Fruit fly (Drosophila melanogaster) whole organism, embryonic: ENCODE measurements around the gene CG33262.
A peak's percentile ranks its signal among the peaks of the same experiment; 100 is the strongest.

Experiments used
- Asciz ChIP-seq: fragments of 200-800 bp; sonication (Bioruptor generic); optimal IDR thresholded peaks from 2 replicates; lab custom pipeline; 2017; ENCODE audit warnings: missing biosample characterization, mild to moderate bottlenecking, missing genetic modification characterization, missing genetic modification reagents
- Awh ChIP-seq: fragments of 200-800 bp; sonication (Bioruptor generic); IDR thresholded peaks from 2 replicates; pipeline ENCODE4, ENCODE4 v1.3.6; 2022; ENCODE audit warnings: missing biosample characterization, missing genetic modification characterization
- Blimp-1 ChIP-seq: fragments of 200-800 bp; sonication (Bioruptor generic); optimal IDR thresholded peaks from 3 replicates; lab custom pipeline; 2018; ENCODE audit warnings: missing biosample characterization, missing genetic modification characterization, mild to moderate bottlenecking, moderate library complexity, missing genetic modification reagents
- Bteb2 ChIP-seq: fragments of 200-800 bp; sonication (Bioruptor generic); optimal IDR thresholded peaks from 2 replicates; lab custom pipeline; 2016; ENCODE audit warnings: missing biosample characterization, missing genetic modification characterization
- CG10321 ChIP-seq: fragments of 200-800 bp; sonication (Bioruptor generic); IDR thresholded peaks from 2 replicates; pipeline ENCODE4 v1.3.6; 2022; ENCODE audit warnings: missing biosample characterization, missing genetic modification characterization
- CG10366 ChIP-seq: fragments of 200-800 bp; sonication (Bioruptor generic); IDR thresholded peaks from 2 replicates; pipeline ENCODE4 v1.3.6; 2022; ENCODE audit warnings: missing biosample characterization, missing genetic modification characterization
- CG11695 ChIP-seq: fragments of 200-800 bp; sonication (Bioruptor generic); IDR thresholded peaks from 3 replicates; pipeline ENCODE4 v1.3.6; 2022; ENCODE audit warnings: missing biosample characterization, missing genetic modification characterization
- CG14710 ChIP-seq: fragments of 200-800 bp; sonication (Bioruptor generic); optimal IDR thresholded peaks from 3 replicates; lab custom pipeline; 2019; ENCODE audit warnings: missing biosample characterization, mild to moderate bottlenecking, missing genetic modification characterization, moderate library complexity
- CG1602 ChIP-seq: fragments of 200-800 bp; sonication (Bioruptor generic); optimal IDR thresholded peaks from 3 replicates; lab custom pipeline; 2016; ENCODE audit warnings: missing biosample characterization, missing genetic modification characterization
- CG3407 ChIP-seq: fragments of 200-800 bp; sonication (Bioruptor generic); optimal IDR thresholded peaks from 2 replicates; lab custom pipeline; 2018; ENCODE audit warnings: missing biosample characterization, mild to moderate bottlenecking, missing genetic modification characterization
- CG4617 ChIP-seq: fragments of 200-800 bp; sonication (Bioruptor generic); optimal IDR thresholded peaks from 3 replicates; lab custom pipeline; 2016; ENCODE audit warnings: missing biosample characterization, missing genetic modification characterization, borderline replicate concordance
- CG7357 ChIP-seq: fragments of 200-800 bp; sonication (Bioruptor generic); IDR thresholded peaks from 3 replicates; pipeline ENCODE4 v1.3.6; 2022; ENCODE audit warnings: missing biosample characterization, missing genetic modification characterization
- CG7839 ChIP-seq: fragments of 200-800 bp; sonication (Bioruptor generic); optimal IDR thresholded peaks from 3 replicates; lab custom pipeline; 2018; ENCODE audit warnings: missing biosample characterization, mild to moderate bottlenecking, missing genetic modification characterization, moderate library complexity
- CG8924 ChIP-seq: fragments of 200-800 bp; optimal IDR thresholded peaks from 3 replicates; lab custom pipeline; 2019; ENCODE audit warnings: missing biosample characterization, mild to moderate bottlenecking, missing genetic modification characterization, moderate library complexity
- CG8944 ChIP-seq: fragments of 200-800 bp; sonication (Bioruptor generic); optimal IDR thresholded peaks from 3 replicates; lab custom pipeline; 2016; ENCODE audit warnings: missing biosample characterization, missing genetic modification characterization
- Ets65A ChIP-seq: fragments of 200-800 bp; sonication (Bioruptor generic); peaks from one replicate; lab custom pipeline; 2016; ENCODE audit warnings: missing biosample characterization, missing genetic modification characterization
- Kr ChIP-seq: fragments of 200-800 bp; sonication (Bioruptor generic); optimal IDR thresholded peaks from 2 replicates; lab custom pipeline; 2017; ENCODE audit warnings: missing biosample characterization, mild to moderate bottlenecking, missing genetic modification characterization
- Oli ChIP-seq: fragments of 200-800 bp; sonication (Bioruptor generic); optimal IDR thresholded peaks from 2 replicates; lab custom pipeline; 2018; ENCODE audit warnings: missing biosample characterization, mild to moderate bottlenecking, missing genetic modification characterization, moderate library complexity
- Sin3A ChIP-seq: fragments of >200 bp; optimal IDR thresholded peaks from 2 replicates; lab custom pipeline; 2018
- Sry-δ ChIP-seq: fragments of 200-800 bp; sonication (Bioruptor generic); optimal IDR thresholded peaks from 2 replicates; lab custom pipeline; 2016; ENCODE audit warnings: missing biosample characterization, missing genetic modification characterization
- YL-1 ChIP-seq: fragments of 200-800 bp; sonication (Bioruptor generic); optimal IDR thresholded peaks from 3 replicates; lab custom pipeline; 2017; ENCODE audit warnings: missing biosample characterization, mild to moderate bottlenecking, missing genetic modification characterization
- abd-A ChIP-seq: fragments of 200-800 bp; sonication (Bioruptor generic); optimal IDR thresholded peaks from 3 replicates; lab custom pipeline; 2019; ENCODE audit warnings: missing biosample characterization, mild to moderate bottlenecking, missing genetic modification characterization, moderate library complexity
- bbx ChIP-seq: fragments of 200-800 bp; sonication (Bioruptor generic); IDR thresholded peaks from 2 replicates; pipeline ENCODE4 v1.3.6; 2022; ENCODE audit warnings: missing biosample characterization, missing genetic modification characterization; ENCODE audit not compliant: partially characterized antibody
- bsh ChIP-seq, 2 experiments: fragments of 200-800 bp; sonication (Bioruptor generic); optimal IDR thresholded peaks; 2 replicates each; lab custom pipeline; 2017 to 2018; ENCODE audit warnings: mild to moderate bottlenecking in 2 of 2, missing biosample characterization in 2 of 2, missing genetic modification characterization in 2 of 2, moderate library complexity in 1 of 2
- cad ChIP-seq: fragments of >200 bp; optimal IDR thresholded peaks from 2 replicates; lab custom pipeline; 2017; ENCODE audit warnings: missing biosample characterization, missing genetic modification characterization
- chinmo ChIP-seq: fragments of 200-800 bp; sonication (Bioruptor generic); IDR thresholded peaks from 4 replicates; pipeline ENCODE4 v1.3.6; 2022; ENCODE audit warnings: missing biosample characterization, missing genetic modification characterization; ENCODE audit not compliant: partially characterized antibody
- exex ChIP-seq: fragments of 200-800 bp; sonication (Bioruptor generic); optimal IDR thresholded peaks from 4 replicates; lab custom pipeline; 2018; ENCODE audit warnings: missing biosample characterization, mild to moderate bottlenecking, missing genetic modification characterization, moderate library complexity
- gfzf ChIP-seq: fragments of 200-800 bp; sonication (Bioruptor generic); optimal IDR thresholded peaks from 2 replicates; lab custom pipeline; 2016; ENCODE audit warnings: missing biosample characterization, mild to moderate bottlenecking, missing genetic modification characterization, moderate library complexity
- gt ChIP-seq: fragments of 200-800 bp; sonication (Bioruptor generic); IDR thresholded peaks from 2 replicates; pipeline ENCODE4 v1.3.6; 2022; ENCODE audit warnings: missing biosample characterization, missing genetic modification characterization
- nerfin-1 ChIP-seq: fragments of 200-800 bp; sonication (Bioruptor generic); optimal IDR thresholded peaks from 3 replicates; lab custom pipeline; 2019; ENCODE audit warnings: missing biosample characterization, mild to moderate bottlenecking, missing genetic modification characterization, moderate library complexity
- nerfin-2 ChIP-seq: fragments of 200-800 bp; sonication (Bioruptor generic); IDR thresholded peaks from 2 replicates; pipeline ENCODE4 v1.3.6; 2022; ENCODE audit warnings: missing biosample characterization, missing genetic modification characterization; ENCODE audit not compliant: partially characterized antibody
- oc ChIP-seq: fragments of 200-800 bp; sonication (Bioruptor generic); optimal IDR thresholded peaks from 2 replicates; lab custom pipeline; 2018; ENCODE audit warnings: missing biosample characterization, mild to moderate bottlenecking, missing genetic modification characterization, moderate library complexity
- sd ChIP-seq: fragments of 200-800 bp; sonication (Bioruptor generic); optimal IDR thresholded peaks from 3 replicates; lab custom pipeline; 2018; ENCODE audit warnings: missing biosample characterization, mild to moderate bottlenecking, missing genetic modification characterization, moderate library complexity
- sim ChIP-seq: fragments of 200-800 bp; sonication (Bioruptor generic); IDR thresholded peaks from 2 replicates; pipeline ENCODE4 v1.3.6; 2022; ENCODE audit warnings: missing biosample characterization, missing genetic modification characterization
- ssp ChIP-seq: fragments of 200-800 bp; sonication (Bioruptor generic); IDR thresholded peaks from 2 replicates; pipeline ENCODE4 v1.3.6; 2022; ENCODE audit warnings: missing biosample characterization, missing genetic modification characterization
- tll ChIP-seq, 2 experiments: fragments of 200-800 bp in 1 of 2; fragments of >200 bp in 1 of 2; sonication (Bioruptor generic) in 1 of 2; optimal IDR thresholded peaks; 2 replicates each; lab custom pipeline; 2017 to 2019; ENCODE audit warnings: missing biosample characterization in 2 of 2, missing genetic modification characterization in 2 of 2, mild to moderate bottlenecking in 1 of 2, moderate library complexity in 1 of 2
- vnd ChIP-seq: fragments of 200-800 bp; sonication (Bioruptor generic); IDR thresholded peaks from 3 replicates; pipeline ENCODE4 v1.3.6; 2022; ENCODE audit warnings: missing biosample characterization, missing genetic modification characterization; ENCODE audit not compliant: partially characterized antibody
- vvl ChIP-seq: fragments of 200-800 bp; sonication (Bioruptor generic); IDR thresholded peaks from 2 replicates; pipeline ENCODE4 v1.3.6; 2022; ENCODE audit warnings: missing biosample characterization, missing genetic modification characterization
- zen ChIP-seq: fragments of 200-800 bp; sonication (Bioruptor generic); optimal IDR thresholded peaks from 3 replicates; lab custom pipeline; 2018; ENCODE audit warnings: missing biosample characterization, mild to moderate bottlenecking, missing genetic modification characterization, moderate library complexity

The CG33262 gene

DNA sequence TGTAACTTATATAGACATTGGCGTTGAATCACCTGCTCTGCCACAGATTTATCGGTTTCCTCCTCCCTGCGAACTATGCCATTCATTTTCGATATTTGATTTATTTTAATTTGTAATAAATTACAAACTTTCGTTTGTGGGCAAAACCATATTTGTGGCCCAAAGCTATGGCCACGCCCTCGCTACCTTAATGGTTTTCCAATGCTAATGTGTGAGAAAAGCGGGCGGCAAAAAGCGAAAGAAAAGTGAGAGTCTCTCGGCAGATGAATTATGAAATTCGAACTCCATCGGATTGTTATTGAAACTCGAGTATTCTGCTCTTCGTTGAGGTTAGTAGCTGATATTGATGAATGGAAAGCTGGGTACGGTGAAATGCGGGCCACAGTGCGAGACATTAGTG, 33.2 kb downstream of the CG33262 start:
- TF ChIP-seq exex (tag; lab: Kevin White, UChicago) (no peak), gt (GFP tag; lab: Robert Waterston, UW) (no peak), oc (tag; lab: Kevin White, UChicago) (peak; percentile 22), Blimp-1 (GFP tag; lab: Kevin White, UChicago) (peak; percentile 93), nerfin-2 (GFP tag; lab: Robert Waterston, UW) (no peak), nerfin-1 (tag; lab: Kevin White, UChicago) (no peak), Sry-δ (no peak), gfzf (GFP tag; lab: Kevin White, UChicago) (no peak), CG8944 (GFP tag; lab: Kevin White, UChicago) (no peak), abd-A (peak; percentile 17), CG10321 (no peak), YL-1 (GFP tag; lab: Kevin White, UChicago) (no peak), CG3407 (no peak), CG1602 (GFP tag; lab: Kevin White, UChicago) (no peak), Bteb2 (GFP tag; lab: Kevin White, UChicago) (no peak), CG11695 (0 out of 3 replicates have a peak, but pooled peaks have one; percentile 47), Oli (tag; lab: Kevin White, UChicago) (no peak), Ets65A (GFP tag; lab: Kevin White, UChicago) (peak; percentile 26)
- TF ChIP-seq, all 482 proteins: peak for 5

DNA sequence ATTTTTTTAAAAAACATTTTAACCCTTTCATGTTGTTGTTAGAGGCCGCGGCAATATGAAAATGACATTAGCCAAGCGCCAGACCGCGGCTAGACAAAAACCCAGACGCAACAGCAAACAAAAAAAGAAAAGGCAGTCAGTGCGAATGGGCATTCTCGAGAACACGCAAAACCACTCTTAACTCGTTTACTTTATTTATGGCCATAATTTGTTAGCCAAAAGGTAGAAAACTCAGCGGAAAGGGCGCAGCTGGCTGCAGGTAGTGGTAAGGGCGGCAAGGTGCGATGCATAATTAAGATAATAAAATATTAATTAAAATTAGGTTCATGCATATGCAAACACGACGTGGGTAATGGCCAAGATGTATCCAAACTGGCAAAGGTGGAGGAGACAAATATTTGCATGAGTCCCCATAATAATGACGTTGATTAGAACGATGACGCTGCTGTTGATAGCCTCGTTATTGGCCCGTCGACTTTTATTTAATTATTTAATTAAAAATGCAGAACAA, 34.2 kb downstream of the CG33262 start:
- TF ChIP-seq Bteb2 (GFP tag; lab: Kevin White, UChicago), result no peak
- TF ChIP-seq Asciz (GFP tag; lab: Kevin White, UChicago), result no peak
- no peak for TF ChIP-seq Sin3A
- TF ChIP-seq cad, result peak; percentile 72
- peak; percentile 18 for TF ChIP-seq Ets65A (GFP tag; lab: Kevin White, UChicago)
- TF ChIP-seq CG7357 (GFP tag; lab: Robert Waterston, UW), result no peak
- peak; percentile 82 for TF ChIP-seq vvl (GFP tag; lab: Robert Waterston, UW)
- TF ChIP-seq vnd (GFP tag; lab: Robert Waterston, UW), result no peak
- peak in 1 of 2 experiments; percentile 93 for TF ChIP-seq tll (GFP tag; optimal IDR thresholded peaks at IDR 0.05; lab: Kevin White, UChicago)
- TF ChIP-seq CG14710 (tag; lab: Kevin White, UChicago), result no peak
- no peak for TF ChIP-seq sim
- no peak for TF ChIP-seq sd (tag; lab: Kevin White, UChicago)
- TF ChIP-seq ssp, result no peak
- no peak for TF ChIP-seq CG8924 (tag; lab: Kevin White, UChicago)
- TF ChIP-seq zen (tag; lab: Kevin White, UChicago), result peak; percentile 85
- peak; percentile 29 for TF ChIP-seq Kr
- no peak for TF ChIP-seq CG7839 (tag; lab: Kevin White, UChicago)
- peak; percentile 80; the same call in 1 of the 4 replicates for TF ChIP-seq chinmo (GFP tag; lab: Robert Waterston, UW)
- TF ChIP-seq Awh (GFP tag; lab: Robert Waterston, UW), result peak; percentile 75; the same call in 1 of the 2 replicates
- TF ChIP-seq CG4617 (GFP tag; lab: Kevin White, UChicago), result no peak
- no peak for TF ChIP-seq CG10366 (GFP tag; lab: Robert Waterston, UW)

dm6 chr3L:13172949-13173348, 36.9 kb downstream of the CG33262 start:
- no peak for TF ChIP-seq bbx (GFP tag; lab: Robert Waterston, UW)
- peak in 1 of 2 experiments; percentile 23 for TF ChIP-seq bsh (GFP tag; optimal IDR thresholded peaks at IDR 0.05; lab: Kevin White, UChicago)
- TF ChIP-seq, all 482 proteins: peak for 1
